Worm (Caenorhabditis elegans) whole organism, L3 larva: ENCODE data around the gene egas-2.

Experiments
- ama-1 ChIP-seq: fragments of 150-350 bp; optimal IDR thresholded peaks from 2 replicates; lab custom pipeline; 2018
- ceh-82 ChIP-seq: fragments of 150-350 bp; optimal IDR thresholded peaks from 2 replicates; lab custom pipeline; 2014; ENCODE audit warnings: missing biosample characterization, missing genetic modification characterization
- elt-2 ChIP-seq: sonication (generic microtip); optimal IDR thresholded peaks from 2 replicates; lab custom pipeline; 2016; ENCODE audit warnings: missing genetic modification reagents, mild to moderate bottlenecking, missing genetic modification characterization, missing compliant biosample characterization
- jun-1 ChIP-seq: fragments of 150-350 bp; optimal IDR thresholded peaks from 2 replicates; lab custom pipeline; 2014; ENCODE audit warnings: missing biosample characterization, missing genetic modification reagents, missing genetic modification characterization
- nhr-11 ChIP-seq: fragments of 150-350 bp; optimal IDR thresholded peaks from 2 replicates; lab custom pipeline; 2014; ENCODE audit warnings: missing biosample characterization, missing genetic modification characterization
- nhr-43 ChIP-seq: sonication (generic microtip); optimal IDR thresholded peaks from 2 replicates; lab custom pipeline; 2016; ENCODE audit warnings: mild to moderate bottlenecking, missing genetic modification characterization, missing compliant biosample characterization; ENCODE audit not compliant: poor library complexity, severe bottlenecking
- pqm-1 ChIP-seq: fragments of 150-350 bp; optimal IDR thresholded peaks from 2 replicates; lab custom pipeline; 2017; ENCODE audit warnings: missing biosample characterization, missing genetic modification characterization, inconsistent platforms
- tbx-2 ChIP-seq: sonication (generic microtip); optimal IDR thresholded peaks from 2 replicates; lab custom pipeline; 2016; ENCODE audit warnings: mild to moderate bottlenecking, missing genetic modification characterization, missing compliant biosample characterization

DNA sequence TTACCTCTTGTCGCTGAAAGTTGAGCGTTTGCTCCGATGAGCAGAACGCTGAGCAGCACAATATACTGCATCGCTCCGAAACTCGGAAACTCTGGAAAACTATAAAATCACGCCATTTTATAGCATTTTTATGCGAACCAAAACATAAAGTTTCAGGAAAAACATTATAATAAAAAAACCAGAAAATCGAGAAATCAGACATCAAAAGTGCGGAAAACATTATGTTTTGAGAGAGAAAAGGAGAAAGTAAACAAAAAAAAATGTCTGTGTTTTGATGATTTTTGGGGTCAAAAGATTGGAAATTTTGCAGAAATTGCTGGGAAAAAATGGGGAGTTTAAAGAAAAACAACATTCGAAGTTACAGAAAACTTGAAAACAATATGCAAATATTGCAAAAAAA lies 13.9 kb downstream of the egas-2 start, which contains the start of gene Y69H2.3:
- no peak for TF ChIP-seq nhr-43 (tag; lab: Kevin White, UChicago)
- no peak for TF ChIP-seq jun-1 (tag; lab: Kevin White, UChicago)
- no peak for TF ChIP-seq ceh-82 (tag; lab: Kevin White, UChicago)
- no peak for TF ChIP-seq ama-1
- no peak for TF ChIP-seq nhr-11 (tag; lab: Kevin White, UChicago)
- TF ChIP-seq tbx-2, result no peak
- TF ChIP-seq pqm-1 (tag; lab: Kevin White, UChicago), result no peak
- TF ChIP-seq elt-2, result no peak
